Worm (Caenorhabditis elegans) whole organism, young adult: ENCODE data around the gene prp-19.
A peak's percentile ranks its signal among the peaks of the same experiment; 100 is the strongest.

Experiments
- B0261.1 ChIP-seq: sonication (generic microtip); optimal IDR thresholded peaks from 2 replicates; lab custom pipeline; 2016; ENCODE audit warnings: mild to moderate bottlenecking, missing genetic modification characterization, moderate library complexity, missing compliant biosample characterization
- C06A6.2 ChIP-seq: fragments of 200-800 bp; sonication (Bioruptor generic); conservative IDR thresholded peaks from 2 replicates; pipeline ENCODE4 v1.3.6; 2022; ENCODE audit warnings: missing genetic modification characterization, missing compliant biosample characterization
- F10E7.11 ChIP-seq: sonication (generic microtip); optimal IDR thresholded peaks from 2 replicates; lab custom pipeline; 2017; ENCODE audit warnings: mild to moderate bottlenecking, missing genetic modification characterization, moderate library complexity, missing compliant biosample characterization
- F37B4.10 ChIP-seq: fragments of 200-800 bp; sonication (Bioruptor generic); IDR thresholded peaks from 2 replicates; pipeline ENCODE4 v1.3.6; 2022; ENCODE audit warnings: missing genetic modification characterization, missing compliant biosample characterization
- F57C9.4 ChIP-seq: sonication (generic microtip); optimal IDR thresholded peaks from 2 replicates; lab custom pipeline; 2017; ENCODE audit warnings: mild to moderate bottlenecking, missing genetic modification characterization, missing compliant biosample characterization
- K11D2.4 ChIP-seq: fragments of 200-800 bp; sonication (Bioruptor generic); IDR thresholded peaks from 2 replicates; pipeline ENCODE4 v1.3.6; 2022; ENCODE audit warnings: missing genetic modification reagents, missing genetic modification characterization, missing compliant biosample characterization
- T07F8.4 ChIP-seq: sonication (generic microtip); optimal IDR thresholded peaks from 2 replicates; lab custom pipeline; 2016; ENCODE audit warnings: mild to moderate bottlenecking, missing genetic modification characterization, moderate library complexity, missing compliant biosample characterization
- Y53G8AR.9 ChIP-seq: fragments of 200-800 bp; sonication (Bioruptor generic); conservative IDR thresholded peaks from 2 replicates; pipeline ENCODE4 v1.3.6; 2022; ENCODE audit warnings: missing genetic modification reagents, missing genetic modification characterization, missing compliant biosample characterization
- Y56A3A.18 ChIP-seq: fragments of 200-800 bp; sonication (Bioruptor generic); IDR thresholded peaks from 2 replicates; pipeline ENCODE4 v1.3.6; 2022; ENCODE audit warnings: missing genetic modification reagents, missing genetic modification characterization, missing compliant biosample characterization
- ama-1 ChIP-seq, 3 experiments: fragments of 150-350 bp in 1 of 3; sonication (generic microtip) in 2 of 3; optimal IDR thresholded peaks; 2 replicates each; lab custom pipeline; 2014 to 2018; ENCODE audit warnings: missing biosample characterization in 2 of 3, missing genetic modification characterization in 2 of 3, missing genetic modification reagents in 2 of 3
- aptf-2 ChIP-seq: fragments of 200-800 bp; sonication (Bioruptor generic); conservative IDR thresholded peaks from 2 replicates; pipeline ENCODE4 v1.3.6; 2022; ENCODE audit warnings: missing genetic modification reagents, missing genetic modification characterization, missing compliant biosample characterization
- atf-7 ChIP-seq: sonication (generic microtip); optimal IDR thresholded peaks from 2 replicates; lab custom pipeline; 2017; ENCODE audit warnings: mild to moderate bottlenecking, missing genetic modification characterization, missing compliant biosample characterization
- attf-5 ChIP-seq: fragments of 200-800 bp; sonication (Bioruptor generic); optimal IDR thresholded peaks from 2 replicates; lab custom pipeline; 2018; ENCODE audit warnings: mild to moderate bottlenecking, missing genetic modification characterization, missing compliant biosample characterization
- bed-1 ChIP-seq: fragments of 200-800 bp; sonication (Bioruptor generic); IDR thresholded peaks from 2 replicates; pipeline ENCODE4 v1.3.6; 2022; ENCODE audit warnings: missing genetic modification reagents, missing genetic modification characterization, missing compliant biosample characterization
- ceh-100 ChIP-seq: fragments of 200-800 bp; sonication (Bioruptor generic); IDR thresholded peaks from 2 replicates; pipeline ENCODE4 v1.3.6; 2022; ENCODE audit warnings: missing genetic modification reagents, missing genetic modification characterization, missing compliant biosample characterization
- ceh-27 ChIP-seq: fragments of 200-800 bp; sonication (Bioruptor generic); optimal IDR thresholded peaks from 2 replicates; lab custom pipeline; 2018; ENCODE audit warnings: mild to moderate bottlenecking, missing genetic modification characterization, moderate library complexity, missing compliant biosample characterization
- ceh-40 ChIP-seq: fragments of 200-800 bp; sonication (Bioruptor generic); IDR thresholded peaks from 2 replicates; pipeline ENCODE4 v1.3.6; 2022; ENCODE audit warnings: missing genetic modification characterization, missing compliant biosample characterization
- die-1 ChIP-seq: sonication (generic microtip); optimal IDR thresholded peaks from 2 replicates; lab custom pipeline; 2016; ENCODE audit warnings: missing genotype, mild to moderate bottlenecking, missing genetic modification characterization, missing compliant biosample characterization
- dox-1 ChIP-seq: fragments of 200-800 bp; sonication (Bioruptor generic); IDR thresholded peaks from 2 replicates; pipeline ENCODE4 v1.3.6; 2022; ENCODE audit warnings: missing genetic modification reagents, missing genetic modification characterization, missing compliant biosample characterization
- dpff-1 ChIP-seq: sonication (generic microtip); optimal IDR thresholded peaks from 2 replicates; lab custom pipeline; 2017; ENCODE audit warnings: mild to moderate bottlenecking, missing genetic modification characterization, missing compliant biosample characterization
- dpl-1 ChIP-seq: fragments of 150-350 bp; optimal IDR thresholded peaks from 2 replicates; lab custom pipeline; 2014; ENCODE audit warnings: missing biosample characterization, missing genetic modification reagents, missing genetic modification characterization
- ekl-4 ChIP-seq: fragments of 200-800 bp; sonication (Bioruptor generic); IDR thresholded peaks from 2 replicates; pipeline ENCODE4 v1.3.6; 2022; ENCODE audit warnings: missing genetic modification reagents, missing genetic modification characterization, missing compliant biosample characterization
- ets-4 ChIP-seq: fragments of 200-800 bp; sonication (Bioruptor generic); optimal IDR thresholded peaks from 2 replicates; lab custom pipeline; 2018; ENCODE audit warnings: mild to moderate bottlenecking, missing genetic modification characterization, missing compliant biosample characterization
- gei-17 ChIP-seq: fragments of 200-800 bp; sonication (Bioruptor generic); optimal IDR thresholded peaks from 2 replicates; lab custom pipeline; 2018; ENCODE audit warnings: mild to moderate bottlenecking, missing genetic modification characterization, missing compliant biosample characterization
- hlh-12 ChIP-seq: sonication (generic microtip); optimal IDR thresholded peaks from 2 replicates; lab custom pipeline; 2016; ENCODE audit warnings: missing genetic modification characterization, missing compliant biosample characterization
- hlh-26 ChIP-seq: fragments of 200-800 bp; sonication (Bioruptor generic); conservative IDR thresholded peaks from 2 replicates; pipeline ENCODE4 v1.3.6; 2022; ENCODE audit warnings: missing genetic modification reagents, missing genetic modification characterization, missing compliant biosample characterization
- hrde-1 ChIP-seq: sonication (generic microtip); optimal IDR thresholded peaks from 2 replicates; lab custom pipeline; 2016; ENCODE audit warnings: missing genetic modification characterization, mild to moderate bottlenecking, missing compliant biosample characterization, moderate library complexity, missing genotype, missing genetic modification reagents, borderline replicate concordance
- hsf-1 ChIP-seq: fragments of 200-800 bp; sonication (Bioruptor generic); IDR thresholded peaks from 2 replicates; pipeline ENCODE4 v1.3.6; 2022; ENCODE audit warnings: missing genetic modification reagents, missing genetic modification characterization, missing compliant biosample characterization
- lag-1 ChIP-seq: fragments of 200-800 bp; sonication (Bioruptor generic); IDR thresholded peaks from 2 replicates; pipeline ENCODE4 v1.3.6; 2022; ENCODE audit warnings: missing genetic modification reagents, missing genetic modification characterization, missing compliant biosample characterization
- lin-54 ChIP-seq: fragments of 200-800 bp; sonication (Bioruptor generic); optimal IDR thresholded peaks from 2 replicates; lab custom pipeline; 2018; ENCODE audit warnings: mild to moderate bottlenecking, missing genetic modification characterization, missing compliant biosample characterization
- madf-6 ChIP-seq: fragments of 200-800 bp; sonication (Bioruptor generic); IDR thresholded peaks from 2 replicates; pipeline ENCODE4 v1.3.6; 2022; ENCODE audit warnings: missing genetic modification reagents, missing genetic modification characterization, missing compliant biosample characterization
- mcd-1 ChIP-seq: fragments of 200-800 bp; sonication (Bioruptor generic); IDR thresholded peaks from 2 replicates; pipeline ENCODE4 v1.3.6; 2022; ENCODE audit warnings: missing genetic modification reagents, missing genetic modification characterization, missing compliant biosample characterization
- mxl-1 ChIP-seq: sonication (generic microtip); optimal IDR thresholded peaks from 2 replicates; lab custom pipeline; 2016; ENCODE audit warnings: missing genetic modification characterization, missing compliant biosample characterization
- nfyb-1 ChIP-seq: fragments of 200-800 bp; sonication (Bioruptor generic); IDR thresholded peaks from 2 replicates; pipeline ENCODE4 v1.3.6; 2022; ENCODE audit warnings: missing genetic modification reagents, missing genetic modification characterization, missing compliant biosample characterization
- nhr-80 ChIP-seq: sonication (generic microtip); optimal IDR thresholded peaks from 2 replicates; lab custom pipeline; 2016; ENCODE audit warnings: missing genetic modification characterization, missing compliant biosample characterization
- repo-1 ChIP-seq: sonication (generic microtip); optimal IDR thresholded peaks from 2 replicates; lab custom pipeline; 2017; ENCODE audit warnings: mild to moderate bottlenecking, missing genetic modification characterization, missing compliant biosample characterization
- rpc-1 ChIP-seq, 2 experiments: fragments of 150-350 bp in 1 of 2; sonication (generic microtip) in 1 of 2; optimal IDR thresholded peaks; 2 replicates each; lab custom pipeline; 2014 to 2018; ENCODE audit warnings: missing biosample characterization in 1 of 2, missing genetic modification characterization in 1 of 2, missing genetic modification reagents in 1 of 2, missing genotype in 1 of 2
- sea-2 ChIP-seq: fragments of 200-800 bp; sonication (Bioruptor generic); IDR thresholded peaks from 2 replicates; pipeline ENCODE4 v1.3.6; 2022; ENCODE audit warnings: missing genetic modification characterization, missing compliant biosample characterization
- snpc-1.1 ChIP-seq: sonication (generic microtip); optimal IDR thresholded peaks from 2 replicates; lab custom pipeline; 2017; ENCODE audit warnings: missing genetic modification characterization, mild to moderate bottlenecking, missing compliant biosample characterization, antibody characterized with exemption, moderate library complexity, missing genotype, missing genetic modification reagents; ENCODE audit not compliant: insufficient read depth
- tlf-1 ChIP-seq: fragments of 200-800 bp; sonication (Bioruptor generic); optimal IDR thresholded peaks from 2 replicates; lab custom pipeline; 2018; ENCODE audit warnings: mild to moderate bottlenecking, missing genetic modification characterization, missing compliant biosample characterization
- unc-130 ChIP-seq: sonication (generic microtip); optimal IDR thresholded peaks from 2 replicates; lab custom pipeline; 2016; ENCODE audit warnings: missing genetic modification reagents, missing genetic modification characterization, missing compliant biosample characterization
- xnd-1 ChIP-seq: sonication (generic microtip); optimal IDR thresholded peaks from 2 replicates; lab custom pipeline; 2016; ENCODE audit warnings: missing genotype, missing genetic modification reagents, missing genetic modification characterization, missing compliant biosample characterization
- ztf-22 ChIP-seq: fragments of 200-800 bp; sonication (Bioruptor generic); optimal IDR thresholded peaks from 2 replicates; lab custom pipeline; 2018; ENCODE audit warnings: mild to moderate bottlenecking, missing genetic modification characterization, moderate library complexity, missing compliant biosample characterization
- ztf-25 ChIP-seq: fragments of 200-800 bp; sonication (Bioruptor generic); IDR thresholded peaks from 2 replicates; pipeline ENCODE4 v1.3.6; 2022; ENCODE audit warnings: missing genetic modification reagents, missing genetic modification characterization, missing compliant biosample characterization
- ztf-28 ChIP-seq: fragments of 200-800 bp; sonication (Bioruptor generic); IDR thresholded peaks from 2 replicates; pipeline ENCODE4 v1.3.6; 2022; ENCODE audit warnings: missing genetic modification reagents, missing genetic modification characterization, missing compliant biosample characterization
- ztf-6 ChIP-seq: fragments of 200-800 bp; sonication (Bioruptor generic); IDR thresholded peaks from 2 replicates; pipeline ENCODE4 v1.3.6; 2022; ENCODE audit warnings: missing genetic modification reagents, missing genetic modification characterization, missing compliant biosample characterization

Gene prp-19

ce11 chrIII:5139768-5140167, 32.1 kb downstream of the prp-19 start:
- TF ChIP-seq ceh-100 (no peak), hlh-26 (GFP tag; lab: Robert Waterston, UW) (no peak), attf-5 (GFP tag; lab: Kevin White, UChicago) (no peak), mxl-1 (tag; lab: Kevin White, UChicago) (no peak), dpl-1 (GFP tag; lab: Kevin White, UChicago) (no peak), Y53G8AR.9 (GFP tag; lab: Robert Waterston, UW) (no peak), lag-1 (GFP tag; lab: Robert Waterston, UW) (no peak), bed-1 (no peak), ceh-27 (no peak), T07F8.4 (no peak), lin-54 (no peak)

ce11 chrIII:5138940-5139533, 32.8 kb downstream of the prp-19 start:
- TF ChIP-seq ekl-4 (GFP tag; lab: Robert Waterston, UW) (no peak), sea-2 (GFP tag; lab: Robert Waterston, UW) (no peak), xnd-1 (tag; lab: Kevin White, UChicago) (no peak), ztf-6 (no peak)

DNA sequence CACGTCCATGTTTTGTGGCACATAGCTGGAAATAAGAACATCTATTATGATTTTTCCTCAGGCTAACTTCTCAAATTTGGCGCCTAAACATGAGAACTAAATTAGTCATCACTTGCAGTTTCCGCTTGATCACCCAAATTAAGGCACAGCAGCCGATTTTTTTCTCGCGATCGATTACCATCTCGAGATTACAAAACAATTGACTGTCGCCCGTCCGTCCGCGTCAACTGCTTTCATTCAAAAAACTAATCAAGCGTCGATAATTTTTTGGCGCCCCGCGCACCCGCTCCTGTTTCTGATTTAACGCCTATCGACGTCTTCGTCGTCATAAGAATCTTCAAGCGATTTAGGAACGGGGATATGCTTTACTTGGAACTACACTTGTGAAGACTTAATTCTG, 34.2 kb downstream of the prp-19 start:
- no peak for TF ChIP-seq ama-1 (optimal IDR thresholded peaks at IDR 0.05; lab: Kevin White, UChicago)
- no peak for TF ChIP-seq ama-1 (GFP tag; optimal IDR thresholded peaks at IDR 0.05; lab: Kevin White, UChicago)
- TF ChIP-seq ztf-25 (GFP tag; lab: Robert Waterston, UW): no peak
- TF ChIP-seq K11D2.4 (GFP tag; lab: Robert Waterston, UW): no peak
- TF ChIP-seq hsf-1 (GFP tag; lab: Robert Waterston, UW): no peak
- TF ChIP-seq ceh-40: no peak
- no peak for TF ChIP-seq F10E7.11 (tag; lab: Kevin White, UChicago)
- TF ChIP-seq die-1: no peak
- no peak for TF ChIP-seq ets-4
- TF ChIP-seq nfyb-1 (GFP tag; lab: Robert Waterston, UW): no peak
- TF ChIP-seq unc-130 (GFP tag; lab: Kevin White, UChicago): no peak
- TF ChIP-seq Y56A3A.18 (GFP tag; lab: Robert Waterston, UW): no peak
- TF ChIP-seq snpc-1.1: no peak
- no peak for TF ChIP-seq Y53G8AR.9 (GFP tag; lab: Robert Waterston, UW)
- no peak for TF ChIP-seq gei-17 (GFP tag; lab: Kevin White, UChicago)
- no peak for TF ChIP-seq aptf-2 (GFP tag; lab: Robert Waterston, UW)
- TF ChIP-seq C06A6.2 (GFP tag; lab: Robert Waterston, UW): no peak
- TF ChIP-seq dox-1 (GFP tag; lab: Robert Waterston, UW): no peak
- no peak for TF ChIP-seq repo-1
- TF ChIP-seq atf-7 (tag; lab: Kevin White, UChicago): no peak

ce11 chrIII:5137099-5137498, 34.7 kb downstream of the prp-19 start:
- TF ChIP-seq madf-6 (GFP tag; lab: Robert Waterston, UW) (no peak), atf-7 (tag; lab: Kevin White, UChicago) (no peak), ama-1 (optimal IDR thresholded peaks at IDR 0.05; lab: Kevin White, UChicago) (no peak), ama-1 (GFP tag; optimal IDR thresholded peaks at IDR 0.05; lab: Kevin White, UChicago) (peak in 1 of 2 experiments; percentile 35), nhr-80 (peak; percentile 60), rpc-1 (optimal IDR thresholded peaks at IDR 0.05; lab: Kevin White, UChicago) (no peak), rpc-1 (tag; optimal IDR thresholded peaks at IDR 0.05; lab: Kevin White, UChicago) (no peak), B0261.1 (tag; lab: Kevin White, UChicago) (no peak), tlf-1 (GFP tag; lab: Kevin White, UChicago) (no peak), mcd-1 (no peak), hrde-1 (tag; lab: Kevin White, UChicago) (no peak), ztf-22 (no peak), F57C9.4 (tag; lab: Kevin White, UChicago) (no peak), ztf-28 (GFP tag; lab: Robert Waterston, UW) (no peak), dpff-1 (no peak), F37B4.10 (no peak), hlh-12 (tag; lab: Kevin White, UChicago) (no peak)
